Worm (Caenorhabditis elegans) whole organism, L1 larva: ENCODE data around the gene twk-45.

Experiments
- ama-1 ChIP-seq: fragments of 150-350 bp; optimal IDR thresholded peaks from 2 replicates; lab custom pipeline; 2014
- lin-35 ChIP-seq, 2 experiments: fragments of 150-350 bp; optimal IDR thresholded peaks; 2 replicates each; lab custom pipeline; 2014; ENCODE audit warnings: missing biosample characterization in 2 of 2, missing genetic modification characterization in 2 of 2, missing genetic modification reagents in 2 of 2
- lin-39 ChIP-seq: fragments of 150-350 bp; optimal IDR thresholded peaks from 2 replicates; lab custom pipeline; 2014; ENCODE audit warnings: missing biosample characterization, missing genetic modification reagents, missing genetic modification characterization
- mdl-1 ChIP-seq, 2 experiments: fragments of 150-350 bp; optimal IDR thresholded peaks; 2 replicates each; lab custom pipeline; 2014 to 2017; ENCODE audit warnings: missing biosample characterization in 2 of 2, missing genetic modification characterization in 2 of 2, inconsistent platforms in 1 of 2
- nhr-19 ChIP-seq: fragments of 200-800 bp; sonication (Bioruptor generic); conservative IDR thresholded peaks from 2 replicates; pipeline ENCODE4 v1.3.6; 2022; ENCODE audit warnings: missing genetic modification characterization, missing compliant biosample characterization
- nhr-84 ChIP-seq: sonication (generic microtip); optimal IDR thresholded peaks from 2 replicates; lab custom pipeline; 2017; ENCODE audit warnings: missing biosample characterization, missing genetic modification characterization
- sox-4 ChIP-seq: sonication (generic microtip); optimal IDR thresholded peaks from 2 replicates; lab custom pipeline; 2016; ENCODE audit warnings: missing genetic modification characterization, missing compliant biosample characterization
- ztf-4 ChIP-seq: fragments of 150-350 bp; optimal IDR thresholded peaks from 2 replicates; lab custom pipeline; 2014; ENCODE audit warnings: missing biosample characterization, missing genetic modification characterization

ce11 chrIII:2814919-2815554, 13.3 kb upstream of the twk-45 start, which contains the start of gene tufm-1:
- TF ChIP-seq lin-35 (GFP tag; optimal IDR thresholded peaks at IDR 0.05; lab: Kevin White, UChicago) (peak; percentile 74 to 78), ama-1 (lab: Kevin White, UChicago) (no peak), nhr-19 (GFP tag; lab: Robert Waterston, UW) (peak; percentile 11; the same call in 1 of the 2 replicates), ztf-4 (tag; lab: Kevin White, UChicago) (no peak), nhr-84 (tag; lab: Kevin White, UChicago) (no peak), sox-4 (tag; lab: Kevin White, UChicago) (no peak), mdl-1 (tag; optimal IDR thresholded peaks at IDR 0.05; lab: Kevin White, UChicago) (peak in 1 of 2 experiments; percentile 26), lin-39 (tag; lab: Kevin White, UChicago) (no peak)
